Fruit fly (Drosophila melanogaster): ENCODE results near the gene r2d2.

Gene r2d2

dm6 chr2L:7799804-7800433 is at the start of gene r2d2, which contains the start of gene Herp:
r2d2 (plus strand) TSS chr2L:7800147.
Herp (minus strand) TSS chr2L:7800058.
- peak; percentile 89 for TF ChIP-seq noc (tag; optimal IDR thresholded peaks at IDR 0.05)

- TF ChIP-seq noc (tag; optimal IDR thresholded peaks at IDR 0.05), result no peak
These were observed 49.3 kb upstream of the r2d2 start for dm6 chr2L:7750631-7751161.

dm6 chr2L:7753086-7753485 is 46.9 kb upstream of the r2d2 start, which contains the start of gene CG7203:
CG7203 (minus strand) TSS chr2L:7753186.
- TF ChIP-seq noc (tag; optimal IDR thresholded peaks at IDR 0.05), result no peak

dm6 chr2L:7753874-7754273 is 46.1 kb upstream of the r2d2 start, which contains the start of gene CG46025:
CG46025 (plus strand) TSS chr2L:7754174.
- no peak for TF ChIP-seq noc (tag; optimal IDR thresholded peaks at IDR 0.05)

dm6 chr2L:7754539-7754938 is 45.4 kb upstream of the r2d2 start:
- TF ChIP-seq noc (tag; optimal IDR thresholded peaks at IDR 0.05), result no peak

dm6 chr2L:7756835-7757234 is 43.1 kb upstream of the r2d2 start:
- no peak for TF ChIP-seq noc (tag; optimal IDR thresholded peaks at IDR 0.05)

- TF ChIP-seq noc (tag; optimal IDR thresholded peaks at IDR 0.05), result no peak
These were observed 32.6 kb upstream of the r2d2 start, which contains the start of gene CG7191 for dm6 chr2L:7767328-7767727. CG7191 (plus strand) TSS chr2L:7767628.

- no peak for TF ChIP-seq noc (tag; optimal IDR thresholded peaks at IDR 0.05)
These were observed 28.1 kb upstream of the r2d2 start for dm6 chr2L:7771891-7772290.

dm6 chr2L:7775260-7775659 is 24.7 kb upstream of the r2d2 start:
- TF ChIP-seq noc (tag; optimal IDR thresholded peaks at IDR 0.05), result no peak

dm6 chr2L:7777979-7778692 is 21.8 kb upstream of the r2d2 start, which contains the start of gene CG7179:
CG7179 (minus strand) TSS chr2L:7778029.
- peak; percentile 40 for TF ChIP-seq noc (tag; optimal IDR thresholded peaks at IDR 0.05)

dm6 chr2L:7779785-7780184 is 20.2 kb upstream of the r2d2 start, which contains the start of gene Uro:
Uro (plus strand) TSS chr2L:7780085.
- TF ChIP-seq noc (tag; optimal IDR thresholded peaks at IDR 0.05), result no peak

- no peak for TF ChIP-seq noc (tag; optimal IDR thresholded peaks at IDR 0.05)
These were observed 18.8 kb upstream of the r2d2 start, which contains the start of gene CG7164 for dm6 chr2L:7781165-7781564. CG7164 (plus strand) TSS chr2L:7781465.

- peak; percentile 15 for TF ChIP-seq noc (tag; optimal IDR thresholded peaks at IDR 0.05)
These were observed 17.1 kb upstream of the r2d2 start, which contains the start of gene Brd7-9 for dm6 chr2L:7782788-7783401. Brd7-9 (plus strand) TSS chr2L:7782865.

- TF ChIP-seq noc (tag; optimal IDR thresholded peaks at IDR 0.05), result no peak
These were observed 10.9 kb upstream of the r2d2 start for dm6 chr2L:7788952-7789466.

dm6 chr2L:7790081-7790447 is 9.9 kb upstream of the r2d2 start:
- no peak for TF ChIP-seq noc (tag; optimal IDR thresholded peaks at IDR 0.05)

Data from whole organism, larva.